Worm (Caenorhabditis elegans) whole organism, L1 larva: ENCODE results near the gene egl-2.

ENCODE experiments used
- ama-1 ChIP-seq: fragments of 150-350 bp; optimal IDR thresholded peaks from 2 replicates; lab custom pipeline; 2014
- hpl-2 ChIP-seq: fragments of 150-350 bp; optimal IDR thresholded peaks from 2 replicates; lab custom pipeline; 2014; ENCODE audit warnings: missing biosample characterization, missing genetic modification reagents, missing genetic modification characterization
- lin-35 ChIP-seq, 2 experiments: fragments of 150-350 bp; optimal IDR thresholded peaks; 2 replicates each; lab custom pipeline; 2014; ENCODE audit warnings: missing biosample characterization in 2 of 2, missing genetic modification characterization in 2 of 2, missing genetic modification reagents in 2 of 2
- unc-62 ChIP-seq: fragments of 150-350 bp; optimal IDR thresholded peaks from 2 replicates; lab custom pipeline; 2014; ENCODE audit warnings: missing biosample characterization, missing genetic modification reagents, missing genetic modification characterization

ce11 chrV:1327317-1327716 is 28.2 kb upstream of the egl-2 start:
- TF ChIP-seq unc-62 (GFP tag; lab: Kevin White, UChicago) (no peak), ama-1 (lab: Kevin White, UChicago) (no peak), hpl-2 (GFP tag; lab: Kevin White, UChicago) (no peak), lin-35 (GFP tag; optimal IDR thresholded peaks at IDR 0.05; lab: Kevin White, UChicago) (no peak)
